Fruit fly (Drosophila melanogaster) whole organism: ENCODE measurements around the gene dah.

ENCODE experiments used
- CG8478 ChIP-seq: fragments of >200 bp; optimal IDR thresholded peaks from 2 replicates; lab custom pipeline; 2018; ENCODE audit warnings: inconsistent platforms
- Dll ChIP-seq: fragments of >200 bp; optimal IDR thresholded peaks from 2 replicates; lab custom pipeline; 2017
- psq ChIP-seq: fragments of >200 bp; optimal IDR thresholded peaks from 2 replicates; lab custom pipeline; 2017
- usp ChIP-seq: fragments of >200 bp; optimal IDR thresholded peaks from 2 replicates; lab custom pipeline; 2017; ENCODE audit warnings: missing biosample characterization, missing genetic modification characterization, mixed read lengths

- TF ChIP-seq psq (lab: Kevin White, UChicago), result no peak
- no peak for TF ChIP-seq CG8478 (lab: Kevin White, UChicago)
- no peak for TF ChIP-seq usp (GFP tag; lab: Kevin White, UChicago)
- no peak for TF ChIP-seq Dll
Measured at dm6 chrX:15292794-15293193, 35.3 kb upstream of the dah start, which contains the start of gene CG5877.
